Fruit fly (Drosophila melanogaster) Kc167 (cell line): ENCODE measurements around the gene Nmd3.

Source experiments
- Myc ChIP-seq: fragments of >200 bp; optimal IDR thresholded peaks from 2 replicates; lab custom pipeline; 2017; ENCODE audit warnings: missing external identifiers
- Sin3A ChIP-seq: fragments of >200 bp; optimal IDR thresholded peaks from 2 replicates; lab custom pipeline; 2018; ENCODE audit warnings: missing external identifiers
- h ChIP-seq: fragments of >200 bp; optimal IDR thresholded peaks from 3 replicates; lab custom pipeline; 2018; ENCODE audit warnings: missing external identifiers
- insv ChIP-seq: fragments of >200 bp; optimal IDR thresholded peaks from 3 replicates; lab custom pipeline; 2018; ENCODE audit warnings: missing external identifiers
- psq ChIP-seq: fragments of >200 bp; optimal IDR thresholded peaks from 2 replicates; lab custom pipeline; 2017; ENCODE audit warnings: missing external identifiers
- ttk ChIP-seq: sonication (Bioruptor generic); optimal IDR thresholded peaks from 2 replicates; lab custom pipeline; 2017; ENCODE audit warnings: missing external identifiers

The Nmd3 gene

DNA sequence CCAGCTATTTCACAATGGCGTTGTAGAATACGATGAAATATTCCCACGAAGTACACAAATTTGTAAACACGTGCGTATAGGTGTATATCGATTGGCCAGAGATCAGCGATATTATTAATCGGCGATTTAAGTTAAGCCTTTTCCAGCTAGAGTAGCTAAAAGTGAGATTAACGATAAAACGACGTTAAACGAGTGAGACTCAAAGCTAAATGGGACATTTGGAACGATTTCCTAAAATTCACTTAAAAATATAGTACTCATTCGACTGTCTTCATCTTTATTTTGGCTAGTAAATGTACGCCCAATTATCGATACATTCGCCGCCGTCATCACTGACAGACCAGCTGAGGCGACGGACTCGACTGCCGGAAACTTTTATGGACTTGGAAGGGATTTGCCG, at the start of gene Nmd3, which contains the start of gene CG17776:
Gene Nmd3, minus strand, starts transcription at position 106 of the 400 bp plus-strand sequence.
Gene CG17776, plus strand, starts transcription at position 163 of the 400 bp plus-strand sequence.
- no peak for TF ChIP-seq h

dm6 chrX:2225138-2225537, 40.7 kb upstream of the Nmd3 start, which contains the start of gene pcx:
pcx (plus strand) TSS chrX:2225296.
- no peak for TF ChIP-seq Myc
- no peak for TF ChIP-seq h
- TF ChIP-seq ttk (lab: Kevin White, UChicago): no peak
- no peak for TF ChIP-seq Sin3A (lab: Kevin White, UChicago)
- no peak for TF ChIP-seq psq (lab: Kevin White, UChicago)
- no peak for TF ChIP-seq insv (lab: Kevin White, UChicago)

DNA sequence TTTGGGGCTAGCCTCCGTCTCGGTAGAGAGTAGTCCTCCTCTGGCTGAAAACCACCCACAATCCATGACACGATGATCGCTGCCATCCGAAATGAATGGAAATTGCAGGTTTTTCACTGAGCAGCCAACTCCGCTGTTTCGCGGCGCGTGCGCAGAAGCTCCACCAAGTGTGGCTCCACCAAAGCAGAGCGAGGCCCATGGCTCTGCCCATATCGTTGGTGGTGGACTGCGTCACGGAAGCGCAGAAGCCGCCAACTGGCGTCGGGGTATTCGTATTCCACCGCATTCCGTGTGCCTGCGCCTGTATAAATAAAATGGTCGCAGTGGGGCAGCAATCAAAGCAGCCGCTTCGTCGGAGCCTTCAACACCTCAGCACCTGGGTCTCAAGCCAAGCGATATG, 39.0 kb upstream of the Nmd3 start, which contains the start of gene CG14052:
Gene CG14052, plus strand, starts transcription at position 301 of the 400 bp plus-strand sequence.
- TF ChIP-seq Sin3A (lab: Kevin White, UChicago) (no peak), Myc (no peak), ttk (lab: Kevin White, UChicago) (no peak), psq (lab: Kevin White, UChicago) (no peak), insv (lab: Kevin White, UChicago) (no peak), h (no peak)

DNA sequence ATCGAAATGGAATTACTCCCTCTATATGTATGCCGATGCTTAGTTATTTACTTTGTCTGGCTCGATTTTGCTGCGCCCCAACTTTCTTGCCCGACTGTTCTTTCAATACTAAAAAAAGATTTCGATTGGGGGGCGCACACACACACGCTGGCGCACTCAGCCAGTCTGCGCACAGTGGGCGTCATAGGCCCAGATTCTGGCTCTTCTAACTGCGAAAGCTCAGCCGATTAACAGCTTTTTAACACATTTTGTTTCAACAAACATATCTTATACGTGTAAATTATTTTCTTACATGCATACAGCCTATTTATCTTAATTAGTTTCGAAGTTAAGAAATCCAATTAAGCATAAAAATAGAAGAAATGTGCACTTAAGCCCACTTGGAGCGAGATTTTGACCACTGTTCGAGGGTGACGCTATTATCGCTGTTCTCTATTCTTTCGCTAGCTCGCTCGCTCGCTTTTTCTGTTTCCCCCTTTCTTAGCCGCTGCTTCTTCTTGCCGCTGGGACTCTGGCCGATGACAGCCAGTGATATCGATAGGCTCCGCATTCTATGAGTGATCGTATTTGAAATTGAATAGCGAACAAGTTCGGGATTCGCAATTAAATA, 37.8 kb upstream of the Nmd3 start, which contains the start of gene Vinc:
Gene Vinc, minus strand, starts transcription at position 387 of the 610 bp plus-strand sequence.
- TF ChIP-seq psq (lab: Kevin White, UChicago) (no peak), h (no peak), Myc (no peak), Sin3A (lab: Kevin White, UChicago) (no peak), insv (lab: Kevin White, UChicago) (no peak), ttk (lab: Kevin White, UChicago) (no peak)

DNA sequence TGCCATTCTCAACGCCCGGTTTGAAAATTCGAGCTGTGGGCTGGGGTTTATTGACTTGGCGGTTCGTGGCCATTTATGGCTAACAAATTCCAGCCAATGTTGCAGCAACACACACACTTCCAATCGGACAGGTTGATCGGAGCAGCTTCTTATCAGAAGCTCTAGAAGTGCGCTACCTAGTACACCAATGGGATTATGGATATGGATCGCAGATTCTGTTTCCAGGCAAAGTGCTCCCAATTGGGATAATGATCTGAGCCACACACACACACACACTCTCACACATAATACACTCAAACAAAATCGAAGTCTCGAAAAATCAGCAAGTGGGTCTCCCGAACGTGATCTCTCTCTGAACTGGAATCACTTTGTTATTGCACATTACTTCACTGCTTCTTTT, 37.1 kb upstream of the Nmd3 start:
- TF ChIP-seq Myc (no peak), Sin3A (lab: Kevin White, UChicago) (no peak), h (no peak), ttk (lab: Kevin White, UChicago) (no peak), insv (lab: Kevin White, UChicago) (no peak), psq (lab: Kevin White, UChicago) (no peak)

DNA sequence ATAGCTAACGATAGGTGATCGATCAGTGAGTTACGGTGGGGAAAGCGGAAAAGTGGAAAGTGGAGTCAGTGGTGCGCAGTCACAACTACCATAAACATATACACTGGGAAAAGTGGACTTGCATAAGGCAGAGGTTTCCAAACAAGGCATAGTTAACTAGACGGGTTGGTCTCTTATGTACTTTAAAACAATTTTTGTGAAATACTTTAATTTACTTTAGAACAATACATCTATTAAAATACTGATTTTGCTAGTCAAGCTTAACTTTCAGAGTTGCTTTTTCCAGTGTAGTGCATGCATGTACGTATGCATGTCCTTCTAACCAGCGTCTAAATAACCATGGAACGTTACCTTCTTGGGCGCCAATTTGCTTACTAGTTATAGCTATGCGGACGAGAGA, 35.4 kb upstream of the Nmd3 start:
- TF ChIP-seq h (no peak), insv (lab: Kevin White, UChicago) (no peak), ttk (lab: Kevin White, UChicago) (no peak), Myc (no peak), psq (lab: Kevin White, UChicago) (no peak), Sin3A (lab: Kevin White, UChicago) (no peak)

DNA sequence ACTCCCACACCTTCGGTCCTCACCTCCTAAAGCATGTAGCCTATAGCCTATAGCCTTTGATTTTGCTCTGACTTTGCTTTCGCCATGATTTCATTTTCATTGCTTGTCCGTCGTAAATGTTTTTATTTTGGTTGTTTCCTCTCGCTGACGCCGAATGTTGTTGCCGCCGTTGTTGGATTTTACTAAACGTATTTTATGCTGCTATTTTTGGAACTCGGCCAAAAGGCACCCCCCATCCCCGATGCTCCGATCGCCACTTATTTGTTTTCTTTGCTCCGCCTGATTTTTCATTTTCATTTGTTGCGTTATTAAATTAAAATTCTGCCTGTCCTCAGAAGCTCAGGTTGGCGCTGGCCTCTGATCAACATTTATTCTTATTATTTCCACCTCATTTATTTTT, 34.8 kb upstream of the Nmd3 start:
- TF ChIP-seq insv (lab: Kevin White, UChicago) (no peak), Sin3A (lab: Kevin White, UChicago) (no peak), Myc (no peak), ttk (lab: Kevin White, UChicago) (no peak), psq (lab: Kevin White, UChicago) (no peak)

dm6 chrX:2218455-2218854, 34.0 kb upstream of the Nmd3 start:
- TF ChIP-seq psq (lab: Kevin White, UChicago) (no peak), Sin3A (lab: Kevin White, UChicago) (no peak), Myc (no peak), h (no peak), insv (lab: Kevin White, UChicago) (no peak), ttk (lab: Kevin White, UChicago) (no peak)

dm6 chrX:2213759-2214406, 29.4 kb upstream of the Nmd3 start, which contains the start of gene SmydA-8:
SmydA-8 (minus strand) TSS chrX:2213809.
- no peak for TF ChIP-seq Sin3A (lab: Kevin White, UChicago)
- no peak for TF ChIP-seq insv (lab: Kevin White, UChicago)
- TF ChIP-seq h: no peak
- TF ChIP-seq psq (lab: Kevin White, UChicago): no peak
- no peak for TF ChIP-seq ttk (lab: Kevin White, UChicago)
- no peak for TF ChIP-seq Myc

dm6 chrX:2212327-2212820, 27.9 kb upstream of the Nmd3 start:
- TF ChIP-seq h (no peak), Sin3A (lab: Kevin White, UChicago) (no peak), ttk (lab: Kevin White, UChicago) (no peak), insv (lab: Kevin White, UChicago) (no peak), Myc (no peak), psq (lab: Kevin White, UChicago) (no peak)

- TF ChIP-seq Myc (no peak), psq (lab: Kevin White, UChicago) (no peak), ttk (lab: Kevin White, UChicago) (no peak), Sin3A (lab: Kevin White, UChicago) (no peak), insv (lab: Kevin White, UChicago) (no peak), h (no peak)
Observed at dm6 chrX:2208641-2209241, 24.3 kb upstream of the Nmd3 start.

DNA sequence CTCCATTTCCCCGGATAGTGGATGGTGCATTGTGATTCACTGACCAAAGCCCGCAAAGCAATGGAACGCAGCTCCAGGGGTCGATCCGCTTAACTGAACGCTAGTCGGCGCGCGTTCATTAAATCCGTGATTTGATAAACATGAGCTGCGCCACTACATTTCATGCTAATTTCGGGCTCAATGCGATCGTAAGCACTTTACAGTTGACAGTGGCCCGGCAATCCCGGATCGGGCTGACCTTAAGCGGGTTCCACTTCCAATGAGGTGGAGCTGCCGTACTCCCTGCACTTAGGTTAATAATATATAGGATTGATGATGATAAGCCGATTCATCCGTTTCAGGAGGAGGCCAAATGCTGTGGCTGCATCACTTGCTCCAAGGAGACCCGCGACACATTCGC, 19.3 kb upstream of the Nmd3 start, which contains the start of gene FarO:
Gene FarO, minus strand, starts transcription at position 101 of the 400 bp plus-strand sequence.
- no peak for TF ChIP-seq Sin3A (lab: Kevin White, UChicago)
- TF ChIP-seq Myc: no peak
- TF ChIP-seq insv (lab: Kevin White, UChicago): no peak
- no peak for TF ChIP-seq ttk (lab: Kevin White, UChicago)
